Worm (Caenorhabditis elegans) whole organism, L4/young adult: Measurements from ENCODE around the gene col-103.

Experiments used
- W03F9.2 ChIP-seq: fragments of 150-350 bp; optimal IDR thresholded peaks from 2 replicates; lab custom pipeline; 2014; ENCODE audit warnings: missing biosample characterization, missing genetic modification characterization
- him-1 ChIP-seq: sonication (generic microtip); optimal IDR thresholded peaks from 2 replicates; lab custom pipeline; 2016; ENCODE audit warnings: missing genotype, missing genetic modification reagents, missing genetic modification characterization, missing compliant biosample characterization

DNA sequence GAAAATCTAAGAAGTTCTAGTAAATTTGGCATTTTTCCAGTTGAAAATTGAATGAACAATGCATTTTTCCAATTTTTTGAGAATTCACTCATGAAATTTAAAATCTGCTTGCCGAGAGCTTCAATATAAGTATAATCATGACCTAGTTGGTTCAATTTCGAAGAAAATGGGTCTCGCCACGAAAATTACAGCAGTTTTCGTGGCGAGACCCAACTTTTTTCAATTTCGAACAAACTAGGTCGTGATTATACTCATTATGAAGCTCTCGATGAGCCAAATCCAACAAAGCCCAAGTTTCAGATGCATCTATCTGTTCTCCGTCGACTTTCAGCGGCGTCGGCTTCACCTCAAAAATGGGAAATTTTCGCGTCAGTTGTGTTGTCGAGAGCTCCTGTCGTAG is 37.0 kb upstream of the col-103 start, which contains the start of gene mrpl-46:
- TF ChIP-seq him-1 (tag; lab: Kevin White, UChicago) (no peak), W03F9.2 (tag; lab: Kevin White, UChicago) (no peak)
